Fruit fly (Drosophila melanogaster): ENCODE measurements around the gene CG14722.
A peak's percentile ranks its signal among the peaks of the same experiment; 100 is the strongest.

CG14722 gene

dm6 chr3R:11780181-11780688, 38.5 kb downstream of the CG14722 start (continued):
- peak; percentile 96 for TF ChIP-seq CG7839 (tag; optimal IDR thresholded peaks at IDR 0.05)
- TF ChIP-seq CG3726 (GFP tag; IDR thresholded peaks at IDR 0.05) = peak; percentile 85; the same call in 2 of the 3 replicates
- peak; percentile 83 for TF ChIP-seq CG10366 (GFP tag; IDR thresholded peaks at IDR 0.05)
- TF ChIP-seq dysf (GFP tag; IDR thresholded peaks at IDR 0.05) = peak; percentile 80
- TF ChIP-seq HLH4C (GFP tag; IDR thresholded peaks at IDR 0.05; ENCODE audit: partially characterized antibody) = no peak
- peak; percentile 84 for TF ChIP-seq CG12155 (GFP tag; optimal IDR thresholded peaks at IDR 0.05)
- no peak for TF ChIP-seq toy (GFP tag; IDR thresholded peaks at IDR 0.05)
- no peak for TF ChIP-seq CkIIα-i1 (GFP tag; IDR thresholded peaks at IDR 0.05)
- no peak for TF ChIP-seq Poxn (GFP tag; IDR thresholded peaks at IDR 0.05)
- TF ChIP-seq Dek (tag; optimal IDR thresholded peaks at IDR 0.05) = peak; percentile 67
- TF ChIP-seq CG6813 (GFP tag; optimal IDR thresholded peaks at IDR 0.05) = peak; percentile 77
- no peak for TF ChIP-seq pnt (GFP tag; optimal IDR thresholded peaks at IDR 0.05)
- peak; percentile 85 for TF ChIP-seq Ptx1 (GFP tag; IDR thresholded peaks at IDR 0.05)
- TF ChIP-seq Drgx (GFP tag; IDR thresholded peaks at IDR 0.05) = peak; percentile 95
- TF ChIP-seq CG10654 (GFP tag; optimal IDR thresholded peaks at IDR 0.05) = peak; percentile 92
- no peak for TF ChIP-seq CG6791 (GFP tag; IDR thresholded peaks at IDR 0.05; ENCODE audit: partially characterized antibody)
- TF ChIP-seq vvl (GFP tag; IDR thresholded peaks at IDR 0.05) = peak; percentile 96
- TF ChIP-seq CG32767 (GFP tag; IDR thresholded peaks at IDR 0.05) = peak; percentile 83
- TF ChIP-seq tio (GFP tag; optimal IDR thresholded peaks at IDR 0.05) = peak; percentile 92
- TF ChIP-seq dmrt11E (tag; optimal IDR thresholded peaks at IDR 0.05) = peak; percentile 100
- no peak for TF ChIP-seq wdn (GFP tag; IDR thresholded peaks at IDR 0.05)
- no peak for TF ChIP-seq nerfin-2 (GFP tag; IDR thresholded peaks at IDR 0.05; ENCODE audit: partially characterized antibody)
- TF ChIP-seq bbx (GFP tag; IDR thresholded peaks at IDR 0.05; ENCODE audit: partially characterized antibody) = no peak
- TF ChIP-seq Abd-B (GFP tag; optimal IDR thresholded peaks at IDR 0.05) = peak; percentile 96
- TF ChIP-seq CG7556 (GFP tag; optimal IDR thresholded peaks at IDR 0.05) = peak; percentile 95
- peak; percentile 81 for TF ChIP-seq odd (GFP tag; optimal IDR thresholded peaks at IDR 0.05)
- peak; percentile 65 for TF ChIP-seq Sry-β (GFP tag; optimal IDR thresholded peaks at IDR 0.05)
- peak; percentile 85 for TF ChIP-seq CG12659 (GFP tag; optimal IDR thresholded peaks at IDR 0.05)
- TF ChIP-seq NC2α (GFP tag; optimal IDR thresholded peaks at IDR 0.05) = no peak
- TF ChIP-seq luna (GFP tag; optimal IDR thresholded peaks at IDR 0.05) = no peak
- TF ChIP-seq fd3F (GFP tag; optimal IDR thresholded peaks at IDR 0.05) = no peak
- TF ChIP-seq corto (GFP tag; optimal IDR thresholded peaks at IDR 0.05) = peak; percentile 51
- no peak for TF ChIP-seq CG2120 (GFP tag; optimal IDR thresholded peaks at IDR 0.05)
- TF ChIP-seq CG9932 (GFP tag; IDR thresholded peaks at IDR 0.05) = no peak
- peak; percentile 33 for TF ChIP-seq Kr (GFP tag; optimal IDR thresholded peaks at IDR 0.05)
- peak; percentile 78 for TF ChIP-seq CG7357 (GFP tag; IDR thresholded peaks at IDR 0.05)
- TF ChIP-seq abd-A (tag; optimal IDR thresholded peaks at IDR 0.05) = no peak
- peak; percentile 97 for TF ChIP-seq zen (tag; optimal IDR thresholded peaks at IDR 0.05)
- TF ChIP-seq CG18011 (GFP tag; optimal IDR thresholded peaks at IDR 0.05) = peak; percentile 26
- peak; percentile 62 for TF ChIP-seq cwo (GFP tag; optimal IDR thresholded peaks at IDR 0.05)
- TF ChIP-seq grn (GFP tag; optimal IDR thresholded peaks at IDR 0.05) = peak; percentile 38
- TF ChIP-seq Hmr (GFP tag; optimal IDR thresholded peaks at IDR 0.05) = peak; percentile 47
- TF ChIP-seq Atf6 (GFP tag; IDR thresholded peaks at IDR 0.05) = peak; percentile 57; the same call in 1 of the 2 replicates
- TF ChIP-seq CG33213 (GFP tag; optimal IDR thresholded peaks at IDR 0.05) = no peak
- TF ChIP-seq pfk (GFP tag; optimal IDR thresholded peaks at IDR 0.05) = no peak
- peak; percentile 97 for TF ChIP-seq CG33557 (GFP tag; optimal IDR thresholded peaks at IDR 0.05)
- peak; percentile 86 for TF ChIP-seq nom (GFP tag; optimal IDR thresholded peaks at IDR 0.05)
- TF ChIP-seq CG16813 (GFP tag; IDR thresholded peaks at IDR 0.05; ENCODE audit: partially characterized antibody) = no peak
- peak; percentile 52; the same call in 2 of the 3 replicates for TF ChIP-seq CG14050 (GFP tag; IDR thresholded peaks at IDR 0.05)
- TF ChIP-seq br (optimal IDR thresholded peaks at IDR 0.05) = no peak
